Worm (Caenorhabditis elegans): ENCODE measurements around the gene ttr-19.
A peak's percentile ranks its signal among the peaks of the same experiment; 100 is the strongest.

ttr-19 gene

DNA sequence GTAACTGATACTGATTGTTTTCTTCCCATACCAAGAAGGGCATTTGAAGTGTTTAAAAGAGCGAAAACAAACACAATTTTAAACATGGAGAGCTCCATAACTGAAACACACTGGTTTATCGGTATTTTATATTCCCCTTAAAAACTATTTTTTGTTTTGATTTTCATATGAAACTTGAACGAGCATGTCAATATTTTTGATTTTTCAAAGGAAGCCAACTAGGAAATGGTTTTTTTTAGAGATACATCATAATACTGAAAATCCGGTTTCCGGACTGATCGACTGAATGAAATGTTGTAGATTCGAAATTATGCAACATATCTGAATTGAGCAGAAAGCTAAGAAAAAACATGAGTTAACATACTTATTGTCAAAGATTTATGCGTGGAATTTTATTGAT is at the start of gene ttr-19:
ttr-19 (minus strand) TSS at position 101 of the 400 bp plus-strand sequence.
- TF ChIP-seq mab-5 (tag; optimal IDR thresholded peaks at IDR 0.05) (no peak), ham-2 (GFP tag; optimal IDR thresholded peaks at IDR 0.05) (no peak), nhr-12 (tag; optimal IDR thresholded peaks at IDR 0.05) (no peak), flh-1 (GFP tag; optimal IDR thresholded peaks at IDR 0.05) (no peak), unc-62 (GFP tag; optimal IDR thresholded peaks at IDR 0.05) (no peak)

ce11 chrV:10276038-10276437 is 48.8 kb upstream of the ttr-19 start:
- TF ChIP-seq ceh-43 (GFP tag; optimal IDR thresholded peaks at IDR 0.05) (no peak), unc-39 (tag; optimal IDR thresholded peaks at IDR 0.05) (no peak), nhr-28 (tag; optimal IDR thresholded peaks at IDR 0.05) (no peak), drap-1 (GFP tag; optimal IDR thresholded peaks at IDR 0.05) (no peak), ztf-11 (tag; optimal IDR thresholded peaks at IDR 0.05) (no peak), tbx-8 (GFP tag; optimal IDR thresholded peaks at IDR 0.05) (no peak), cnd-1 (tag; optimal IDR thresholded peaks at IDR 0.05) (no peak), ces-1 (GFP tag; optimal IDR thresholded peaks at IDR 0.05) (no peak), unc-62 (GFP tag; optimal IDR thresholded peaks at IDR 0.05) (no peak), elt-1 (tag; optimal IDR thresholded peaks at IDR 0.05; ENCODE audit: borderline replicate concordance, insufficient read depth) (no peak), sem-2 (GFP tag; optimal IDR thresholded peaks at IDR 0.05) (no peak), zip-8 (tag; optimal IDR thresholded peaks at IDR 0.05) (no peak), ceh-39 (tag; optimal IDR thresholded peaks at IDR 0.05) (no peak), unc-120 (tag; optimal IDR thresholded peaks at IDR 0.05; ENCODE audit: poor library complexity, severe bottlenecking) (no peak), elt-3 (tag; optimal IDR thresholded peaks at IDR 0.05) (no peak), nhr-12 (tag; optimal IDR thresholded peaks at IDR 0.05) (no peak), mep-1 (tag; optimal IDR thresholded peaks at IDR 0.05) (no peak)

DNA sequence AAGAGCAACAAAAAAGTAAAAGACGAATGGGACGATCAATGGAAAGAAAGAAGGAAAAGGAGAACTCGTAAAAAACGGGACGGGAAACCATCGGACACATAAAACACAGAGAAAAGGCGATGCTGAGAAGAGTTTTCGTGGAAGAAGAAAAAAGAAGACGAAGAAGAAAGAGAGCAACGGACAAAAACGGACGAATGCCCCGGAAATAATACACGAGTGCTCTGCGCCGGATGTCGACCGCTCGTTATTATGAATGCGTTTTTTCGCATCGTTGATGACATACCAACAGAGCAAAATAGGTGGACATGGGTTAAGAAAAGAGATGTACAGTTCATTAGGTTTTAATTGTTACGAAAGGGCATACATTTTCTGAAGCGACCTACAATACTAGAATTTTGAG is 48.4 kb upstream of the ttr-19 start, which contains the start of gene Y22F5A.11:
Y22F5A.11 (minus strand) TSS at position 28 of the 400 bp plus-strand sequence.
- TF ChIP-seq hlh-1 (tag; optimal IDR thresholded peaks at IDR 0.05) (no peak), nhr-28 (tag; optimal IDR thresholded peaks at IDR 0.05) (no peak), nhr-76 (tag; optimal IDR thresholded peaks at IDR 0.05) (no peak), ceh-39 (tag; optimal IDR thresholded peaks at IDR 0.05) (no peak), sem-2 (GFP tag; optimal IDR thresholded peaks at IDR 0.05) (no peak), ces-1 (GFP tag; optimal IDR thresholded peaks at IDR 0.05) (no peak), lin-13 (tag; optimal IDR thresholded peaks at IDR 0.05) (no peak)

DNA sequence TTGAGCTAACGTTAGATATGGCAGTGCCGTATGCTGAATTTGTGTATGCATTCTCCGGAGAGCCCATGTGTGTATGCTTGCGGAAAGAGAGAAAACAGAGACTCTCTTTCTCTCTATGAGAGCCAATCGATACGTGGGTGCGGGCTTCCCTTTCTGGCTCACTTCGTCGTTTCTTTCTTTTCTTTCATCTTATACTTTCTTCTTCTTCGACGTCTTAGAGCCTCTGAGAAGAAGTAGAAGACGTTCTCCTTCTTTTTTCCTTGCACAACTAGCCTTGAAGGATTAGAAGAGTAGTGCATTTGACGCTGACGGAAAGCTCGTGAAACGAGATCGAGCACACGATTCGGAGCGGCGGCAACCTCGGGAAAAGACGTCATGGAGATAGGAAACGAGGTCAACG is 46.6 kb upstream of the ttr-19 start:
- no peak for TF ChIP-seq drap-1 (GFP tag; optimal IDR thresholded peaks at IDR 0.05)
- no peak for TF ChIP-seq ceh-39 (tag; optimal IDR thresholded peaks at IDR 0.05)
- TF ChIP-seq nhr-12 (tag; optimal IDR thresholded peaks at IDR 0.05) = no peak
- peak; percentile 51 for TF ChIP-seq mep-1 (tag; optimal IDR thresholded peaks at IDR 0.05)
- no peak for TF ChIP-seq nhr-28 (tag; optimal IDR thresholded peaks at IDR 0.05)
- TF ChIP-seq lsy-2 (tag; optimal IDR thresholded peaks at IDR 0.05) = no peak
- no peak for TF ChIP-seq ztf-11 (tag; optimal IDR thresholded peaks at IDR 0.05)
- TF ChIP-seq cnd-1 (tag; optimal IDR thresholded peaks at IDR 0.05) = no peak
- TF ChIP-seq M03D4.4 (tag; optimal IDR thresholded peaks at IDR 0.05) = no peak
- peak; percentile 61 for TF ChIP-seq ces-1 (GFP tag; optimal IDR thresholded peaks at IDR 0.05)
- no peak for TF ChIP-seq lin-13 (tag; optimal IDR thresholded peaks at IDR 0.05)
- no peak for TF ChIP-seq elt-1 (tag; optimal IDR thresholded peaks at IDR 0.05; ENCODE audit: borderline replicate concordance, insufficient read depth)
- no peak for TF ChIP-seq unc-62 (GFP tag; optimal IDR thresholded peaks at IDR 0.05)
- no peak for TF ChIP-seq blmp-1 (tag; optimal IDR thresholded peaks at IDR 0.05)

DNA sequence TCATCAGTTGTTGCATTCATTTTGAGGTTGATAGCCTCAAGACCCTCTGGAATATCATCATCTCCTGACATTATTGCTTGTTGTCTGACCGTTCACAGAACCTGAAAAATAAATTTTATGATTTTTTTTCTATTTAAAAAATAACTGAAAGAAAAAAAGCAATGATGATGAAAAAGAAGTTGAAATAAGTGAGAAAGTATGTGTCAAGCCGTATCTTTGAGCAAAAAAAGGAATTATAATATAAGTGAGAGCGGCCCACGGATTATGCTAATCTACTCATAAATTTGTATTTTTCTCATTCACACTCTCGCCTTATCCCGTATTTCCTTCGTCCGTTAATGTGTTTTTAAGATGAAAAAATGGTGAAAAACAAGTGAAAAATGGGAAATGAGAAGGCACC is 43.0 kb upstream of the ttr-19 start, which contains the start of gene ric-4:
ric-4 (minus strand) TSS at position 101 of the 400 bp plus-strand sequence.
- peak; percentile 2 for TF ChIP-seq ces-1 (GFP tag; optimal IDR thresholded peaks at IDR 0.05)
- no peak for TF ChIP-seq pha-4 (tag; optimal IDR thresholded peaks at IDR 0.05)

DNA sequence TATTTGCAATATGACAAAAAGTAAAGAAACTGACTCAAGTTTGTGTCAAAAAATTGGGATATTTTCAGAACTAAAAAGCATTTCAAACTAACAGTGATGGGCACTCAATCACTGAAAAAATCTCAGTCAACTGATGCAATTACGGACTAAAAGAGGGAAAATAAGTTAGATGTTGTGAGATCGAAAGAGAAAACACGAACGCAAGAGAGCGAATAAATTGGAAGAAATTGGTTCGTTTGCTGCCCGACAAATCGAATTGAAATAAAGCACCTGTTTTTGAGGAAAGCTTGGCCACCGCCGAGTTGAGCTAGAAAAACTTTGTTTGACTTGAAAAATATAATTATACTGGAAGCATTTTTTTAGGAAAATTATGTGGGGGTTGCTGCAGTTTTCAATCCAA is 38.8 kb upstream of the ttr-19 start:
- TF ChIP-seq ces-1 (GFP tag; optimal IDR thresholded peaks at IDR 0.05) (peak; percentile 67), nhr-12 (tag; optimal IDR thresholded peaks at IDR 0.05) (no peak)

DNA sequence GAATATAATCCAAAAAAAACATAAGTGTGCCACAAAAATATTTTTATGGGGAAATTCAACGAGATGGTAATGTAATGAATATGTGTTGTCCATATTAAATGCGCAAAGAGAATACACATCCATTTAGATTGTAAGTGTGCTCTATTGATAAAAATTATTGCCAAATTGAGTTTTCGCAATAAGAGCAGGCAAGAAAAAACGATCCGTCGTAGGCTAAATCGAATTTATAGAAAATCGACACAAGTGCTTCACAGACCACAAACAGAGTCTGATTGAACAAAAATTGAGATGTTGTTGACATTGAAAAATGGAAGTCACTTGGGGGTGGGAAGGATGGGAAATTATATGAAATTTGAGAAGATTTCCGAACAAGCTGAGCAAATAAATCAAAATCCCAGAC is 37.8 kb upstream of the ttr-19 start:
- peak; percentile 52 for TF ChIP-seq ces-1 (GFP tag; optimal IDR thresholded peaks at IDR 0.05)
- TF ChIP-seq lin-13 (tag; optimal IDR thresholded peaks at IDR 0.05) = no peak
